Fruit fly (Drosophila melanogaster) whole organism, embryonic: ENCODE data around the gene PIG-S.

ENCODE experiments used
- Atf-2 ChIP-seq: fragments of 200-800 bp; sonication (Bioruptor generic); optimal IDR thresholded peaks from 2 replicates; lab custom pipeline; 2016; ENCODE audit warnings: missing biosample characterization, missing genetic modification characterization
- CG1024 ChIP-seq: fragments of 200-800 bp; sonication (Bioruptor generic); IDR thresholded peaks from 2 replicates; pipeline ENCODE4 v1.3.6; 2022; ENCODE audit warnings: missing biosample characterization, missing genetic modification characterization
- CG11085 ChIP-seq: fragments of 200-800 bp; sonication (Bioruptor generic); IDR thresholded peaks from 2 replicates; pipeline ENCODE4 v1.3.6; 2022; ENCODE audit warnings: missing biosample characterization, missing genetic modification characterization
- CG11247 ChIP-seq: fragments of 200-800 bp; sonication (Bioruptor generic); IDR thresholded peaks from 2 replicates; pipeline ENCODE4 v1.3.6; 2022; ENCODE audit warnings: missing biosample characterization, missing genetic modification characterization
- CG11504 ChIP-seq: fragments of 200-800 bp; sonication (Bioruptor generic); optimal IDR thresholded peaks from 3 replicates; lab custom pipeline; 2019; ENCODE audit warnings: missing biosample characterization, mild to moderate bottlenecking, missing genetic modification characterization, moderate library complexity
- CG13624 ChIP-seq: fragments of 200-800 bp; sonication (Bioruptor generic); optimal IDR thresholded peaks from 2 replicates; lab custom pipeline; 2016; ENCODE audit warnings: missing biosample characterization, missing genetic modification characterization
- CG14860 ChIP-seq: fragments of 200-800 bp; sonication (Bioruptor generic); IDR thresholded peaks from 3 replicates; pipeline ENCODE4 v1.3.6; 2022; ENCODE audit warnings: missing biosample characterization, missing genetic modification characterization; ENCODE audit not compliant: partially characterized antibody
- CG15011 ChIP-seq: fragments of 200-800 bp; sonication (Bioruptor generic); optimal IDR thresholded peaks from 3 replicates; lab custom pipeline; 2018; ENCODE audit warnings: missing biosample characterization, mild to moderate bottlenecking, missing genetic modification characterization
- CG15479 ChIP-seq: fragments of 200-800 bp; sonication (Bioruptor generic); optimal IDR thresholded peaks from 3 replicates; lab custom pipeline; 2019; ENCODE audit warnings: missing biosample characterization, mild to moderate bottlenecking, missing genetic modification characterization, moderate library complexity
- CG15514 ChIP-seq: fragments of 200-800 bp; sonication (Bioruptor generic); optimal IDR thresholded peaks from 3 replicates; lab custom pipeline; 2017; ENCODE audit warnings: missing biosample characterization, missing genetic modification characterization, mild to moderate bottlenecking, moderate library complexity, missing genetic modification reagents
- CG15696 ChIP-seq: fragments of 200-800 bp; sonication (Bioruptor generic); optimal IDR thresholded peaks from 2 replicates; lab custom pipeline; 2019; ENCODE audit warnings: missing biosample characterization, mild to moderate bottlenecking, missing genetic modification characterization, moderate library complexity
- CG1602 ChIP-seq: fragments of 200-800 bp; sonication (Bioruptor generic); optimal IDR thresholded peaks from 3 replicates; lab custom pipeline; 2016; ENCODE audit warnings: missing biosample characterization, missing genetic modification characterization
- CG17186 ChIP-seq: fragments of 200-800 bp; sonication (Bioruptor generic); optimal IDR thresholded peaks from 3 replicates; lab custom pipeline; 2017; ENCODE audit warnings: missing biosample characterization, missing genetic modification reagents, missing genetic modification characterization
- CG17912 ChIP-seq: fragments of 200-800 bp; sonication (Bioruptor generic); optimal IDR thresholded peaks from 2 replicates; lab custom pipeline; 2018; ENCODE audit warnings: missing biosample characterization, mild to moderate bottlenecking, missing genetic modification characterization
- CG1792 ChIP-seq: fragments of 200-800 bp; sonication (Bioruptor generic); optimal IDR thresholded peaks from 2 replicates; lab custom pipeline; 2016; ENCODE audit warnings: missing biosample characterization, missing genetic modification characterization
- CG32532 ChIP-seq: fragments of 200-800 bp; sonication (Bioruptor generic); IDR thresholded peaks from 2 replicates; pipeline ENCODE4 v1.3.6; 2022; ENCODE audit warnings: missing biosample characterization, missing genetic modification characterization
- CG4328 ChIP-seq: fragments of 200-800 bp; sonication (Bioruptor generic); optimal IDR thresholded peaks from 3 replicates; lab custom pipeline; 2017; ENCODE audit warnings: missing biosample characterization, missing genetic modification reagents, missing genetic modification characterization
- CG4854 ChIP-seq: fragments of 200-800 bp; sonication (Bioruptor generic); optimal IDR thresholded peaks from 2 replicates; lab custom pipeline; 2016; ENCODE audit warnings: missing biosample characterization, missing genetic modification characterization, inconsistent platforms
- CG6254 ChIP-seq: fragments of 200-800 bp; sonication (Bioruptor generic); optimal IDR thresholded peaks from 3 replicates; lab custom pipeline; 2017; ENCODE audit warnings: mild to moderate bottlenecking, missing biosample characterization, missing genetic modification reagents, missing genetic modification characterization
- CHES-1-like ChIP-seq: fragments of 200-800 bp; sonication (Bioruptor generic); optimal IDR thresholded peaks from 2 replicates; lab custom pipeline; 2016; ENCODE audit warnings: missing biosample characterization, missing genetic modification characterization
- E2f2 ChIP-seq: fragments of 200-800 bp; sonication (Bioruptor generic); IDR thresholded peaks from 2 replicates; pipeline ENCODE4 v1.3.6; 2022; ENCODE audit warnings: missing biosample characterization, missing genetic modification characterization
- GATAe ChIP-seq: fragments of 200-800 bp; sonication (Bioruptor generic); conservative IDR thresholded peaks from 2 replicates; pipeline ENCODE4 v1.3.6; 2022; ENCODE audit warnings: missing biosample characterization, missing genetic modification characterization
- Gsc ChIP-seq: fragments of 200-800 bp; sonication (Bioruptor generic); IDR thresholded peaks from 2 replicates; pipeline ENCODE4 v1.3.6; 2022; ENCODE audit warnings: missing biosample characterization, missing genetic modification characterization
- Hr39 ChIP-seq: fragments of >200 bp; optimal IDR thresholded peaks from 2 replicates; lab custom pipeline; 2017
- NC2α ChIP-seq: fragments of 200-800 bp; sonication (Bioruptor generic); optimal IDR thresholded peaks from 2 replicates; lab custom pipeline; 2016; ENCODE audit warnings: missing biosample characterization, missing genetic modification characterization
- Spps ChIP-seq: fragments of 200-800 bp; sonication (Bioruptor generic); optimal IDR thresholded peaks from 2 replicates; lab custom pipeline; 2018; ENCODE audit warnings: missing biosample characterization, mild to moderate bottlenecking, missing genetic modification characterization
- Sry-β ChIP-seq: fragments of 200-800 bp; sonication (Bioruptor generic); optimal IDR thresholded peaks from 2 replicates; lab custom pipeline; 2018; ENCODE audit warnings: missing biosample characterization, mild to moderate bottlenecking, missing genetic modification characterization, moderate library complexity
- TFAM ChIP-seq: fragments of 200-800 bp; sonication (Bioruptor generic); optimal IDR thresholded peaks from 2 replicates; lab custom pipeline; 2017; ENCODE audit warnings: missing biosample characterization, missing genetic modification characterization, inconsistent platforms
- Tbp ChIP-seq: fragments of >200 bp; optimal IDR thresholded peaks from 2 replicates; lab custom pipeline; 2018; ENCODE audit warnings: missing biosample characterization, missing genetic modification characterization
- ab ChIP-seq: fragments of 200-800 bp; sonication (Bioruptor generic); optimal IDR thresholded peaks from 2 replicates; lab custom pipeline; 2016; ENCODE audit warnings: missing biosample characterization, missing genetic modification characterization
- ap ChIP-seq: fragments of 200-800 bp; sonication (Bioruptor generic); IDR thresholded peaks from 2 replicates; pipeline ENCODE4 v1.3.6; 2022; ENCODE audit warnings: missing biosample characterization, missing genetic modification characterization
- cato ChIP-seq: fragments of 200-800 bp; sonication (Bioruptor generic); optimal IDR thresholded peaks from 2 replicates; lab custom pipeline; 2016; ENCODE audit warnings: missing biosample characterization, missing genetic modification characterization, borderline replicate concordance
- cwo ChIP-seq: fragments of 200-800 bp; sonication (Bioruptor generic); optimal IDR thresholded peaks from 3 replicates; lab custom pipeline; 2017; ENCODE audit warnings: missing biosample characterization, missing genetic modification characterization, mild to moderate bottlenecking, moderate library complexity, missing genetic modification reagents
- da ChIP-seq: fragments of 200-800 bp; sonication (Bioruptor generic); optimal IDR thresholded peaks from 2 replicates; lab custom pipeline; 2016; ENCODE audit warnings: missing biosample characterization, missing genetic modification characterization
- dpn ChIP-seq, 2 experiments: fragments of 200-800 bp; sonication (Bioruptor generic); optimal IDR thresholded peaks; 3 replicates each; lab custom pipeline; 2016; ENCODE audit warnings: missing biosample characterization in 2 of 2, missing genetic modification characterization in 2 of 2
- gem ChIP-seq: fragments of 200-800 bp; sonication (Bioruptor generic); optimal IDR thresholded peaks from 2 replicates; lab custom pipeline; 2019; ENCODE audit warnings: missing biosample characterization, mild to moderate bottlenecking, missing genetic modification characterization, moderate library complexity
- hbn ChIP-seq: fragments of 200-800 bp; sonication (Bioruptor generic); IDR thresholded peaks from 2 replicates; pipeline ENCODE4 v1.3.6; 2022; ENCODE audit warnings: missing biosample characterization, missing genetic modification characterization; ENCODE audit not compliant: partially characterized antibody
- kah ChIP-seq: fragments of 200-800 bp; sonication (Bioruptor generic); optimal IDR thresholded peaks from 2 replicates; lab custom pipeline; 2018; ENCODE audit warnings: missing biosample characterization, mild to moderate bottlenecking, missing genetic modification characterization
- org-1 ChIP-seq: fragments of 200-800 bp; sonication (Bioruptor generic); optimal IDR thresholded peaks from 2 replicates; lab custom pipeline; 2017; ENCODE audit warnings: missing biosample characterization, missing genetic modification characterization
- peb ChIP-seq: fragments of 200-800 bp; sonication (Bioruptor generic); IDR thresholded peaks from 2 replicates; pipeline ENCODE4 v1.3.6; 2022; ENCODE audit warnings: missing biosample characterization, missing genetic modification characterization
- pho ChIP-seq: fragments of 200-800 bp; sonication (Bioruptor generic); optimal IDR thresholded peaks from 2 replicates; lab custom pipeline; 2016; ENCODE audit warnings: missing biosample characterization, missing genetic modification characterization
- scrt ChIP-seq: fragments of 200-800 bp; sonication (Bioruptor generic); optimal IDR thresholded peaks from 2 replicates; lab custom pipeline; 2018; ENCODE audit warnings: missing biosample characterization, mild to moderate bottlenecking, missing genetic modification characterization, moderate library complexity
- sens ChIP-seq: fragments of 200-800 bp; sonication (Bioruptor generic); peaks from one replicate; lab custom pipeline; 2016; ENCODE audit warnings: missing biosample characterization, missing genetic modification characterization
- sima ChIP-seq: fragments of 200-800 bp; sonication (Bioruptor generic); optimal IDR thresholded peaks from 2 replicates; lab custom pipeline; 2016; ENCODE audit warnings: missing biosample characterization, missing genetic modification characterization
- sqz ChIP-seq: fragments of 200-800 bp; sonication (Bioruptor generic); optimal IDR thresholded peaks from 3 replicates; lab custom pipeline; 2018; ENCODE audit warnings: missing biosample characterization, mild to moderate bottlenecking, missing genetic modification characterization
- stwl ChIP-seq: fragments of 200-800 bp; sonication (Bioruptor generic); optimal IDR thresholded peaks from 3 replicates; lab custom pipeline; 2018; ENCODE audit warnings: missing biosample characterization, mild to moderate bottlenecking, missing genetic modification characterization, moderate library complexity
- tap ChIP-seq: fragments of 200-800 bp; optimal IDR thresholded peaks from 3 replicates; lab custom pipeline; 2019; ENCODE audit warnings: missing biosample characterization, mild to moderate bottlenecking, missing genetic modification characterization, moderate library complexity
- tin ChIP-seq: fragments of 200-800 bp; sonication (Bioruptor generic); optimal IDR thresholded peaks from 3 replicates; lab custom pipeline; 2016; ENCODE audit warnings: missing biosample characterization, missing genetic modification characterization
- trem ChIP-seq: fragments of 200-800 bp; optimal IDR thresholded peaks from 3 replicates; lab custom pipeline; 2019; ENCODE audit warnings: missing biosample characterization, mild to moderate bottlenecking, missing genetic modification characterization, moderate library complexity

The PIG-S gene

DNA sequence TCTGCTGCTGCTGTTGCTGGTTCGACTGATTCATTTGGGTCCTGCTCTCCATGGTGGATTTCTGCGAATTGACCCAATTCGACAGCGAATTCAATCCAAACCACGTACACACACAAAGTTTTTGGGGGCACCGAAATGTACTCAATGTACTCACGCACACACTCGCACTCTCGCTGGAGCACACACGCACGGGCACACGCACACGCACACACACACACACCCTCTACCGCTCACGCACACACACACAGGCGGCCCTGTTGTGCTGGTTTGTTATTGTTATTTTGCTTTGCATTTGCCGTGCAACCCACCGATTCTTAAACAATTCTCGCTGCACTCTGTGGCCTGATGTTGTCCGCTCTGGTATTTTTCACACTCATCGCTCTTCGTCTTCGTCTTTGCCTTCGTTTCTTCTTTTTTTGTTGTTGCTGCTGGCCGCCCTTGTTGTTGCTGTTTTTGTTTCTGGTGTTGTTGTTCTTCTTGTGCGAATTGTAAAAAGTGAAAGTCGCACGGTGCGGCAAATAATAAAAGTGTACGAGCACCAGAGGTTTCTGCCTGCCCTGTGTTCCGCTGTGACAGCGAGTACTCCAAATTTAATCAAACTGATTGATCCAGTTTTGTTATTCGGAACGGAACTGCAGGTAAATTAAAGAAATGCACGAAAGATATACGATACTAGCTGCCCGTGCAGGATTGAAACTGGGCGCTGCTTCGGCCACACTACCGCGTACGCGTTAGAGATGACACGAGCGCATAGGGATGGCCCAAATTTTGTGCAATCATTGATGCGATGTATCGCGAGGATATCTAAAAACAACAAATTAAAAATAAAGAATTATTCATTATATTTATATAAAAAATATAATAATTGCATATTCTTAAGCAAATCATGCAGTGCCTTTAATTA lies 41.5 kb downstream of the PIG-S start, which contains the start of gene CG3744 (continued):
- TF ChIP-seq CG11085 (GFP tag; lab: Robert Waterston, UW) (peak; percentile 94), CG32532 (peak; percentile 97), stwl (peak; percentile 29), tap (tag; lab: Kevin White, UChicago) (peak; percentile 85), CG4328 (GFP tag; lab: Kevin White, UChicago) (peak; percentile 85), TFAM (GFP tag; lab: Kevin White, UChicago) (peak; percentile 19), GATAe (GFP tag; lab: Robert Waterston, UW) (peak; percentile 77), CG1792 (peak; percentile 42), org-1 (GFP tag; lab: Kevin White, UChicago) (peak; percentile 58), CG17186 (GFP tag; lab: Kevin White, UChicago) (peak; percentile 55), CG17912 (peak; percentile 56), CG1602 (GFP tag; lab: Kevin White, UChicago) (peak; percentile 90), pho (GFP tag; lab: Kevin White, UChicago) (peak; percentile 58), CG15479 (peak; percentile 86), CG11504 (tag; lab: Kevin White, UChicago) (peak; percentile 88), cato (peak; percentile 29), CG4854 (no peak), CG14860 (GFP tag; lab: Robert Waterston, UW) (peak; percentile 89), hbn (GFP tag; lab: Robert Waterston, UW) (peak; percentile 97), E2f2 (no peak), CG11247 (GFP tag; lab: Robert Waterston, UW) (peak; percentile 96), Sry-β (GFP tag; lab: Kevin White, UChicago) (peak; percentile 56), CG13624 (peak; percentile 67), tin (GFP tag; lab: Kevin White, UChicago) (peak; percentile 95), sima (no peak), Gsc (peak; percentile 65), CG15011 (GFP tag; lab: Kevin White, UChicago) (peak; percentile 53)
- TF ChIP-seq, all 482 proteins: peak for 424

DNA sequence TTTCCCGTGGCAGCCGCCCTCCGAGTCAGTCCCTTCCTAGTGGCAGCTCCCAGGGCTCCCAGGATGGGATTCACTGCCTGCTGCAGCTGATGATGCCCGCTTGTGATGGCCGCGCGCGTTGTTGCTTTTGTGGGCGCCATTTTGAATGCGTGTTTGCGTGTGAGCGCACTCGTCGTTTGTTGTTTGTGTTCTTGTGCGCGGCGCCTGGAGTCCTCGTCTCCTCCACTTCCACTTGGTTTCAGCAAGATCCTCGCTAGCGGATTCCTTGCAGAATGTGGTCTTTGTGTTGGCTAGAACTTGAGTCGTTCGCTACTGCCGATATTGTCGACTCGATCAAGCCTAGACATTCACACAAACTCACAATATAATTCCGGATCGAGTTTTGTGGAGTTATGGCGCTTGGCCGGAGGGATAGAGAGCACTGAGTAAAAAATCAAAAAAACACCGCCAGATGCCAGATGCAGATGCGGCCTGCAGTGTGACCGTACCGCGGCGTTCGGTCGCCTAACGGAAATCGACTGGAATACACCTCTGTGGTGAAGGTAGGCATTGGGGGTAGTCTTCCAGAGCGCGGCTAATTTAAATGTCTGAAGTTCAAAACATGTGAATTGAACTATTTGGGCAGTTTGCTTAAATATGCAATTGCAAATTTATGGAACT lies 47.1 kb downstream of the PIG-S start, which contains the start of gene CycB3:
Gene CycB3 (minus strand): TSS at position 428 of the 660 bp plus-strand sequence.
- TF ChIP-seq Spps, result peak; percentile 30
- no peak for TF ChIP-seq gem (tag; lab: Kevin White, UChicago)
- peak; percentile 39 for TF ChIP-seq CHES-1-like
- TF ChIP-seq ab (GFP tag; lab: Kevin White, UChicago), result no peak
- peak; percentile 34 for TF ChIP-seq da (GFP tag; lab: Kevin White, UChicago)
- TF ChIP-seq NC2α (GFP tag; lab: Kevin White, UChicago), result no peak
- no peak for TF ChIP-seq scrt (GFP tag; lab: Kevin White, UChicago)
- TF ChIP-seq Hr39 (lab: Kevin White, UChicago), result no peak
- no peak for TF ChIP-seq Atf-2
- no peak for TF ChIP-seq peb (GFP tag; lab: Robert Waterston, UW)
- peak; percentile 81 for TF ChIP-seq CG15514 (GFP tag; lab: Kevin White, UChicago)
- peak; percentile 17 for TF ChIP-seq Tbp
- TF ChIP-seq sqz (GFP tag; lab: Kevin White, UChicago), result peak; percentile 43
- TF ChIP-seq ap, result no peak
- no peak for TF ChIP-seq Gsc
- TF ChIP-seq CG6254 (GFP tag; lab: Kevin White, UChicago), result no peak
- TF ChIP-seq cwo, result no peak
- TF ChIP-seq trem (tag; lab: Kevin White, UChicago), result peak; percentile 79
- TF ChIP-seq CG15696 (tag; lab: Kevin White, UChicago), result no peak
- no peak for TF ChIP-seq CG1024 (GFP tag; lab: Robert Waterston, UW)
- peak in 1 of 2 experiments; percentile 2 for TF ChIP-seq dpn (GFP tag; optimal IDR thresholded peaks at IDR 0.05; lab: Kevin White, UChicago)
- TF ChIP-seq kah (GFP tag; lab: Kevin White, UChicago), result no peak
- peak; percentile 75 for TF ChIP-seq sens (GFP tag; lab: Kevin White, UChicago)
